Fruit fly (Drosophila melanogaster): ENCODE data around the gene CG3437.

DNA sequence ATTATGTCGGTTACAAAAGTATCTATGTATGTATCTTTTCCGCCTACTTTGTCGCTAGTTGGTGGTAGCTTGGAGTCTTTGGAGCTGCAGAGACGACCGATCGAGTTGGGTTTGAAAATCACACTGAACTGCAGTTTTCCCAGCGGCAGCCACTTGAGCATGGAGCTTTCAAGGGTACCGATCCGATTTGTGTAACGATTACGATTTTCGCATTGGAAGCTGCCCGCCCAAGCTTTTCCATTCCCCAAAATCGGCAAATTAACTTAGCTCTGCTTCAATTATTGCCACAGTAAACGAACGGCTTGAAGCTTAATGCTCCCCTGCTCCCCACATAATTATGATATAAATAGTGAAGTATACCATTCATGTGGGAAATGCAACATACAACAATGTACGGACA is 31.7 kb upstream of the CG3437 start, which contains the start of gene CG32036:
- TF ChIP-seq Eip93F (GFP tag; optimal IDR thresholded peaks at IDR 0.05) (no peak), CG8119 (GFP tag; IDR thresholded peaks at IDR 0.05) (no peak), CG32006 (GFP tag; optimal IDR thresholded peaks at IDR 0.05) (no peak), CG7368 (GFP tag; optimal IDR thresholded peaks at IDR 0.05) (no peak), esn (GFP tag; optimal IDR thresholded peaks at IDR 0.05) (no peak), acj6 (GFP tag; optimal IDR thresholded peaks at IDR 0.05) (no peak)

Measured in whole organism, prepupa.